Fruit fly (Drosophila melanogaster) whole organism, embryonic: ENCODE results near the gene CG7386.

ENCODE experiments used
- CG11093 ChIP-seq: fragments of 200-800 bp; sonication (Bioruptor generic); IDR thresholded peaks from 3 replicates; pipeline ENCODE4 v1.3.6; 2022; ENCODE audit warnings: missing biosample characterization, missing genetic modification characterization
- CG11504 ChIP-seq: fragments of 200-800 bp; sonication (Bioruptor generic); optimal IDR thresholded peaks from 3 replicates; lab custom pipeline; 2019; ENCODE audit warnings: missing biosample characterization, mild to moderate bottlenecking, missing genetic modification characterization, moderate library complexity
- CG12299 ChIP-seq: fragments of 200-800 bp; sonication (Bioruptor generic); optimal IDR thresholded peaks from 2 replicates; lab custom pipeline; 2018; ENCODE audit warnings: missing biosample characterization, mild to moderate bottlenecking, missing genetic modification characterization
- CG14667 ChIP-seq: fragments of 200-800 bp; sonication (Bioruptor generic); IDR thresholded peaks from 2 replicates; pipeline ENCODE4 v1.3.6; 2022; ENCODE audit warnings: missing biosample characterization, missing genetic modification characterization
- CG14860 ChIP-seq: fragments of 200-800 bp; sonication (Bioruptor generic); IDR thresholded peaks from 3 replicates; pipeline ENCODE4 v1.3.6; 2022; ENCODE audit warnings: missing biosample characterization, missing genetic modification characterization; ENCODE audit not compliant: partially characterized antibody
- CG18262 ChIP-seq: fragments of 200-800 bp; optimal IDR thresholded peaks from 3 replicates; lab custom pipeline; 2019; ENCODE audit warnings: missing biosample characterization, mild to moderate bottlenecking, missing genetic modification characterization, moderate library complexity
- CG6175 ChIP-seq: fragments of 200-800 bp; sonication (Bioruptor generic); IDR thresholded peaks from 3 replicates; pipeline ENCODE4 v1.3.6; 2022; ENCODE audit warnings: missing biosample characterization, missing genetic modification characterization
- CG9876 ChIP-seq: fragments of 200-800 bp; sonication (Bioruptor generic); optimal IDR thresholded peaks from 2 replicates; lab custom pipeline; 2016; ENCODE audit warnings: missing biosample characterization, missing genetic modification characterization
- Doc3 ChIP-seq: fragments of 200-800 bp; sonication (Bioruptor generic); IDR thresholded peaks from 3 replicates; pipeline ENCODE4 v1.3.6; 2022; ENCODE audit warnings: missing biosample characterization, missing genetic modification characterization; ENCODE audit not compliant: partially characterized antibody
- Drgx ChIP-seq: fragments of 200-800 bp; sonication (Bioruptor generic); IDR thresholded peaks from 2 replicates; pipeline ENCODE4 v1.3.6; 2022; ENCODE audit warnings: missing biosample characterization, missing genetic modification characterization
- MBD-R2 ChIP-seq: fragments of 200-800 bp; sonication (Bioruptor generic); IDR thresholded peaks from 2 replicates; pipeline ENCODE4 v1.3.6; 2022; ENCODE audit warnings: missing biosample characterization, missing genetic modification characterization
- ems ChIP-seq: fragments of 200-800 bp; sonication (Bioruptor generic); optimal IDR thresholded peaks from 3 replicates; lab custom pipeline; 2016; ENCODE audit warnings: missing biosample characterization, missing genetic modification characterization
- lola ChIP-seq, 3 experiments: fragments of >200 bp in 2 of 3; fragments of 200-800 bp in 1 of 3; sonication (Bioruptor generic) in 1 of 3; optimal IDR thresholded peaks; 2 replicates each; lab custom pipeline; 2017 to 2019; ENCODE audit warnings: missing biosample characterization in 3 of 3, missing genetic modification characterization in 3 of 3, mild to moderate bottlenecking in 1 of 3, moderate library complexity in 1 of 3
- oc ChIP-seq: fragments of 200-800 bp; sonication (Bioruptor generic); optimal IDR thresholded peaks from 2 replicates; lab custom pipeline; 2018; ENCODE audit warnings: missing biosample characterization, mild to moderate bottlenecking, missing genetic modification characterization, moderate library complexity

DNA sequence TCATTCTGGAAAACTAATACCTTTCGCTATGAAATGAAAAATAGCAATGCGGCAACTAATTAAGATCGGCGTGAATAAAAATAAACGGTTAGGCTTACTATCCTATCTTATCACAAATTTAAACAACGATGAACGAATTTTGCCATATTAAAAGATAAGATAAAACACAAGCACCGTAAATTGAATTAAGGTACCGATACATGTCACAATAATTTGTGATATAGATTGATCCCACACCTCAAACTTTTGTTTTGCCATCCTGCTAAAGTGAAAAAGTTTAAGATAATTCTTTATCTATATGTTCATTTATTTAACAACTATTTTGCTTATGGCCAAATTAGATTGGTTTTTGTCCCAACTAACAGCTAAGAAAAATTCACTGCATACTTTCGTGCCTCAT, 44.5 kb downstream of the CG7386 start, which contains the start of gene CG42714:
- no peak for TF ChIP-seq CG11504
- TF ChIP-seq Drgx, result no peak
- no peak for TF ChIP-seq lola (GFP tag; optimal IDR thresholded peaks at IDR 0.05; lab: Kevin White, UChicago)
- no peak for TF ChIP-seq CG6175
- no peak for TF ChIP-seq CG14860
- no peak for TF ChIP-seq oc (tag; lab: Kevin White, UChicago)
- no peak for TF ChIP-seq CG9876
- no peak for TF ChIP-seq CG11093
- TF ChIP-seq CG18262, result no peak
- no peak for TF ChIP-seq CG12299 (tag; lab: Kevin White, UChicago)
- TF ChIP-seq Doc3 (GFP tag; lab: Robert Waterston, UW), result no peak
- no peak for TF ChIP-seq ems
- no peak for TF ChIP-seq MBD-R2 (GFP tag; lab: Robert Waterston, UW)
- no peak for TF ChIP-seq CG14667 (GFP tag; lab: Robert Waterston, UW)
